Fruit fly (Drosophila melanogaster) whole organism, embryonic: Measurements from ENCODE around the gene CG13311.
A peak's percentile ranks its signal among the peaks of the same experiment; 100 is the strongest.

Experiments used
- B-H1 ChIP-seq: fragments of 200-800 bp; sonication (Bioruptor generic); IDR thresholded peaks from 3 replicates; pipeline ENCODE4 v1.3.6; 2022; ENCODE audit warnings: missing biosample characterization, missing genetic modification characterization
- CG11560 ChIP-seq: fragments of 200-800 bp; sonication (Bioruptor generic); IDR thresholded peaks from 3 replicates; pipeline ENCODE4 v1.3.6; 2022; ENCODE audit warnings: missing biosample characterization, missing genetic modification characterization
- CG12236 ChIP-seq: fragments of 200-800 bp; sonication (Bioruptor generic); optimal IDR thresholded peaks from 2 replicates; lab custom pipeline; 2016; ENCODE audit warnings: missing biosample characterization, missing genetic modification characterization
- CG13296 ChIP-seq: fragments of 200-800 bp; sonication (Bioruptor generic); optimal IDR thresholded peaks from 3 replicates; lab custom pipeline; 2018; ENCODE audit warnings: missing biosample characterization, mild to moderate bottlenecking, missing genetic modification characterization
- CG14014 ChIP-seq: fragments of 200-800 bp; sonication (Bioruptor generic); IDR thresholded peaks from 2 replicates; pipeline ENCODE4 v1.3.6; 2022; ENCODE audit warnings: missing biosample characterization, missing genetic modification characterization
- CG14441 ChIP-seq: fragments of 200-800 bp; sonication (Bioruptor generic); IDR thresholded peaks from 2 replicates; pipeline ENCODE4 v1.3.6; 2022; ENCODE audit warnings: missing biosample characterization, missing genetic modification characterization
- CG2120 ChIP-seq: fragments of 200-800 bp; sonication (Bioruptor generic); optimal IDR thresholded peaks from 3 replicates; lab custom pipeline; 2016; ENCODE audit warnings: missing biosample characterization, missing genetic modification characterization
- CG2199 ChIP-seq: fragments of 200-800 bp; sonication (Bioruptor generic); IDR thresholded peaks from 3 replicates; pipeline ENCODE4 v1.3.6; 2022; ENCODE audit warnings: missing biosample characterization, missing genetic modification characterization
- CG2678 ChIP-seq: fragments of 200-800 bp; sonication (Bioruptor generic); optimal IDR thresholded peaks from 3 replicates; lab custom pipeline; 2019; ENCODE audit warnings: missing biosample characterization, mild to moderate bottlenecking, missing genetic modification characterization, moderate library complexity
- CG30403 ChIP-seq: fragments of 200-800 bp; sonication (Bioruptor generic); optimal IDR thresholded peaks from 3 replicates; lab custom pipeline; 2016; ENCODE audit warnings: missing biosample characterization, missing genetic modification characterization
- CG32772 ChIP-seq: fragments of 200-800 bp; sonication (Bioruptor generic); IDR thresholded peaks from 2 replicates; pipeline ENCODE4 v1.3.6; 2022; ENCODE audit warnings: missing biosample characterization, missing genetic modification characterization
- CG34422 ChIP-seq: fragments of 200-800 bp; sonication (Bioruptor generic); IDR thresholded peaks from 3 replicates; pipeline ENCODE4 v1.3.6; 2022; ENCODE audit warnings: missing biosample characterization, missing genetic modification characterization
- CG4404 ChIP-seq: fragments of 200-800 bp; sonication (Bioruptor generic); IDR thresholded peaks from 2 replicates; pipeline ENCODE4 v1.3.6; 2022; ENCODE audit warnings: missing biosample characterization, missing genetic modification characterization
- CG4424 ChIP-seq: fragments of 200-800 bp; sonication (Bioruptor generic); optimal IDR thresholded peaks from 3 replicates; lab custom pipeline; 2016; ENCODE audit warnings: missing biosample characterization, missing genetic modification characterization
- CG7786 ChIP-seq: fragments of 200-800 bp; sonication (Bioruptor generic); optimal IDR thresholded peaks from 2 replicates; lab custom pipeline; 2016; ENCODE audit warnings: missing biosample characterization, missing genetic modification characterization
- CG7839 ChIP-seq: fragments of 200-800 bp; sonication (Bioruptor generic); optimal IDR thresholded peaks from 3 replicates; lab custom pipeline; 2018; ENCODE audit warnings: missing biosample characterization, mild to moderate bottlenecking, missing genetic modification characterization, moderate library complexity
- CG8359 ChIP-seq: fragments of 200-800 bp; sonication (Bioruptor generic); optimal IDR thresholded peaks from 2 replicates; lab custom pipeline; 2017; ENCODE audit warnings: missing biosample characterization, mild to moderate bottlenecking, missing genetic modification characterization, borderline replicate concordance
- CG9932 ChIP-seq: fragments of 200-800 bp; sonication (Bioruptor generic); IDR thresholded peaks from 2 replicates; pipeline ENCODE4 v1.3.6; 2022; ENCODE audit warnings: missing biosample characterization, missing genetic modification characterization
- D19A ChIP-seq: fragments of 200-800 bp; optimal IDR thresholded peaks from 3 replicates; lab custom pipeline; 2019; ENCODE audit warnings: missing biosample characterization, mild to moderate bottlenecking, missing genetic modification characterization, moderate library complexity
- Dbx ChIP-seq: fragments of 200-800 bp; sonication (Bioruptor generic); IDR thresholded peaks from 3 replicates; pipeline ENCODE4 v1.3.6; 2022; ENCODE audit warnings: missing biosample characterization, missing genetic modification characterization
- Ets65A ChIP-seq: fragments of 200-800 bp; sonication (Bioruptor generic); peaks from one replicate; lab custom pipeline; 2016; ENCODE audit warnings: missing biosample characterization, missing genetic modification characterization
- Gug ChIP-seq: fragments of 200-800 bp; sonication (Bioruptor generic); IDR thresholded peaks from 4 replicates; pipeline ENCODE4 v1.3.6; 2022; ENCODE audit warnings: missing biosample characterization, missing genetic modification characterization
- H15 ChIP-seq: fragments of 200-800 bp; sonication (Bioruptor generic); IDR thresholded peaks from 3 replicates; pipeline ENCODE4 v1.3.6; 2022; ENCODE audit warnings: missing biosample characterization, missing genetic modification characterization
- Rfx ChIP-seq: fragments of 200-800 bp; sonication (Bioruptor generic); IDR thresholded peaks from 2 replicates; pipeline ENCODE4 v1.3.6; 2022; ENCODE audit warnings: missing biosample characterization, missing genetic modification characterization
- Rx ChIP-seq: fragments of 200-800 bp; sonication (Bioruptor generic); IDR thresholded peaks from 2 replicates; pipeline ENCODE4 v1.3.6; 2022; ENCODE audit warnings: missing biosample characterization, missing genetic modification characterization
- Stat92E ChIP-seq, 3 experiments: fragments of >200 bp in 2 of 3; fragments of 200-800 bp in 1 of 3; sonication (Bioruptor generic) in 1 of 3; optimal IDR thresholded peaks; 2 replicates each; lab custom pipeline; 2017 to 2019; ENCODE audit warnings: missing biosample characterization in 3 of 3, missing genetic modification characterization in 3 of 3, mild to moderate bottlenecking in 1 of 3, moderate library complexity in 1 of 3
- Xrp1 ChIP-seq: fragments of 200-800 bp; sonication (Bioruptor generic); IDR thresholded peaks from 2 replicates; pipeline ENCODE4 v1.3.6; 2022; ENCODE audit warnings: missing biosample characterization, missing genetic modification characterization
- al ChIP-seq: fragments of 200-800 bp; sonication (Bioruptor generic); IDR thresholded peaks from 2 replicates; pipeline ENCODE4 v1.3.6; 2022; ENCODE audit warnings: missing biosample characterization, missing genetic modification characterization
- aop ChIP-seq: fragments of 200-800 bp; sonication (Bioruptor generic); IDR thresholded peaks from 2 replicates; pipeline ENCODE4 v1.3.6; 2022; ENCODE audit warnings: missing biosample characterization, missing genetic modification characterization
- cwo ChIP-seq: fragments of 200-800 bp; sonication (Bioruptor generic); optimal IDR thresholded peaks from 3 replicates; lab custom pipeline; 2017; ENCODE audit warnings: missing biosample characterization, missing genetic modification characterization, mild to moderate bottlenecking, moderate library complexity, missing genetic modification reagents
- dati ChIP-seq: fragments of 200-800 bp; sonication (Bioruptor generic); IDR thresholded peaks from 2 replicates; pipeline ENCODE4 v1.3.6; 2022; ENCODE audit warnings: missing biosample characterization, missing genetic modification characterization
- dmrt99B ChIP-seq: fragments of 200-800 bp; sonication (Bioruptor generic); optimal IDR thresholded peaks from 2 replicates; lab custom pipeline; 2018; ENCODE audit warnings: missing biosample characterization, mild to moderate bottlenecking, missing genetic modification characterization, moderate library complexity
- fd96Cb ChIP-seq: fragments of 200-800 bp; sonication (Bioruptor generic); optimal IDR thresholded peaks from 2 replicates; lab custom pipeline; 2018; ENCODE audit warnings: missing biosample characterization, mild to moderate bottlenecking, missing genetic modification characterization, moderate library complexity
- grau ChIP-seq: fragments of 200-800 bp; optimal IDR thresholded peaks from 3 replicates; lab custom pipeline; 2019; ENCODE audit warnings: missing biosample characterization, mild to moderate bottlenecking, missing genetic modification characterization, moderate library complexity
- gsb ChIP-seq: fragments of 200-800 bp; sonication (Bioruptor generic); IDR thresholded peaks from 2 replicates; pipeline ENCODE4 v1.3.6; 2022; ENCODE audit warnings: missing biosample characterization, missing genetic modification characterization
- ken ChIP-seq: fragments of 200-800 bp; sonication (Bioruptor generic); IDR thresholded peaks from 3 replicates; pipeline ENCODE4 v1.3.6; 2022; ENCODE audit warnings: missing biosample characterization, missing genetic modification characterization
- lmd ChIP-seq: fragments of 200-800 bp; sonication (Bioruptor generic); IDR thresholded peaks from 2 replicates; pipeline ENCODE4 v1.3.6; 2022; ENCODE audit warnings: missing biosample characterization, missing genetic modification characterization
- nom ChIP-seq: fragments of 200-800 bp; sonication (Bioruptor generic); optimal IDR thresholded peaks from 2 replicates; lab custom pipeline; 2017; ENCODE audit warnings: missing biosample characterization, missing genetic modification characterization, mild to moderate bottlenecking, moderate library complexity, missing genetic modification reagents
- pan ChIP-seq, 4 experiments: fragments of >200 bp in 3 of 4; fragments of 200-800 bp in 1 of 4; sonication (Bioruptor generic) in 1 of 4; optimal IDR thresholded peaks in 3 of 4; IDR thresholded peaks in 1 of 4; 2 replicates each; pipeline versions ENCODE4 v1.3.6 to Lab custom; 2017 to 2022; ENCODE audit warnings: missing biosample characterization in 2 of 4, missing genetic modification characterization in 2 of 4, mixed read lengths in 1 of 4
- pnt ChIP-seq: fragments of 200-800 bp; sonication (Bioruptor generic); optimal IDR thresholded peaks from 3 replicates; lab custom pipeline; 2016; ENCODE audit warnings: missing biosample characterization, missing genetic modification characterization
- row ChIP-seq: fragments of 200-800 bp; sonication (Bioruptor generic); IDR thresholded peaks from 3 replicates; pipeline ENCODE4 v1.3.6; 2022; ENCODE audit warnings: missing biosample characterization, missing genetic modification characterization
- sens ChIP-seq: fragments of 200-800 bp; sonication (Bioruptor generic); peaks from one replicate; lab custom pipeline; 2016; ENCODE audit warnings: missing biosample characterization, missing genetic modification characterization
- seq ChIP-seq: fragments of 200-800 bp; sonication (Bioruptor generic); IDR thresholded peaks from 2 replicates; pipeline ENCODE4 v1.3.6; 2022; ENCODE audit warnings: missing biosample characterization, missing genetic modification characterization
- sisA ChIP-seq: fragments of 200-800 bp; sonication (Bioruptor generic); IDR thresholded peaks from 2 replicates; pipeline ENCODE4 v1.3.6; 2022; ENCODE audit warnings: missing biosample characterization, missing genetic modification characterization
- ssp ChIP-seq: fragments of 200-800 bp; sonication (Bioruptor generic); IDR thresholded peaks from 2 replicates; pipeline ENCODE4 v1.3.6; 2022; ENCODE audit warnings: missing biosample characterization, missing genetic modification characterization
- stc ChIP-seq: fragments of 200-800 bp; sonication (Bioruptor generic); IDR thresholded peaks from 2 replicates; pipeline ENCODE4 v1.3.6; 2022; ENCODE audit warnings: missing biosample characterization, missing genetic modification characterization
- tgo ChIP-seq: fragments of 200-800 bp; sonication (Bioruptor generic); IDR thresholded peaks from 3 replicates; pipeline ENCODE4 v1.3.6; 2022; ENCODE audit warnings: missing biosample characterization, missing genetic modification characterization
- vvl ChIP-seq: fragments of 200-800 bp; sonication (Bioruptor generic); IDR thresholded peaks from 2 replicates; pipeline ENCODE4 v1.3.6; 2022; ENCODE audit warnings: missing biosample characterization, missing genetic modification characterization
- wdn ChIP-seq: fragments of 200-800 bp; sonication (Bioruptor generic); IDR thresholded peaks from 2 replicates; pipeline ENCODE4 v1.3.6; 2022; ENCODE audit warnings: missing biosample characterization, missing genetic modification characterization
- wor ChIP-seq: fragments of 200-800 bp; sonication (Bioruptor generic); IDR thresholded peaks from 2 replicates; pipeline ENCODE4 v1.3.6; 2022; ENCODE audit warnings: missing biosample characterization, missing genetic modification characterization

CG13311 gene

DNA sequence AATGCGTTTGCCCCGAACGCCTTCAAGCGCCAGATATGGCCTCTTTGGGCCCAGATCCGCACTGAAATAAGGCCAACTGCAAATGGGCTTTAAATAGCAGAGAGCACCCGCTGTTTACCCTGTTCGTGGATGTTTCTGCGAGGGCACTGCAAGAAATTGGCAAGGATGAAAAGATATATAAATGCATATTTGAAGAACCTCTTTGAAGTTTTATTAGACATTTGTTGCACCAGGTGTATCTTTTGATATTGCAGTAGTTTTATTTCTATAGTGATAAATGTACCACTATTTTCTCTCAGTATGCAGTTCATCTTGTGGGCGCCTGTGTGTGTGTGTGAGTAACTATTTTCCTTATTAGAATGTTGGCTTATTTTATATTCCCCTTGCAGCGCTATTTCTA lies 11.5 kb upstream of the CG13311 start (continued):
- TF ChIP-seq H15 (GFP tag; lab: Robert Waterston, UW) (peak; percentile 37; the same call in 1 of the 3 replicates), grau (tag; lab: Kevin White, UChicago) (peak; percentile 23), sisA (GFP tag; lab: Robert Waterston, UW) (peak; percentile 81), nom (GFP tag; lab: Kevin White, UChicago) (no peak), lmd (peak; percentile 67), CG13296 (GFP tag; lab: Kevin White, UChicago) (no peak), CG8359 (GFP tag; lab: Kevin White, UChicago) (no peak), Ets65A (GFP tag; lab: Kevin White, UChicago) (peak; percentile 94), CG2120 (GFP tag; lab: Kevin White, UChicago) (peak; percentile 4), CG7839 (tag; lab: Kevin White, UChicago) (peak; percentile 27), Stat92E (GFP tag; optimal IDR thresholded peaks at IDR 0.05; lab: Kevin White, UChicago) (no peak), Gug (GFP tag; lab: Robert Waterston, UW) (0 out of 4 replicates have a peak, but pooled peaks have one; percentile 8), vvl (GFP tag; lab: Robert Waterston, UW) (peak; percentile 62; the same call in 1 of the 2 replicates), dati (0 out of 2 replicates have a peak, but pooled peaks have one; percentile 33), pnt (no peak), sens (GFP tag; lab: Kevin White, UChicago) (peak; percentile 76), wdn (0 out of 2 replicates have a peak, but pooled peaks have one; percentile 6), seq (GFP tag; lab: Robert Waterston, UW) (peak; percentile 61), CG2199 (GFP tag; lab: Robert Waterston, UW) (0 out of 3 replicates have a peak, but pooled peaks have one; percentile 51), al (GFP tag; lab: Robert Waterston, UW) (0 out of 2 replicates have a peak, but pooled peaks have one; percentile 19), dmrt99B (tag; lab: Kevin White, UChicago) (peak; percentile 50), CG14441 (GFP tag; lab: Robert Waterston, UW) (peak; percentile 65), CG30403 (GFP tag; lab: Kevin White, UChicago) (peak; percentile 25), Rfx (peak; percentile 61), CG7786 (peak; percentile 14), stc (GFP tag; lab: Robert Waterston, UW) (peak; percentile 48; the same call in 1 of the 2 replicates), CG12236 (GFP tag; lab: Kevin White, UChicago) (no peak), CG9932 (peak; percentile 49; the same call in 1 of the 2 replicates), D19A (peak; percentile 19), Dbx (GFP tag; lab: Robert Waterston, UW) (peak; percentile 47; the same call in 1 of the 3 replicates), Rx (peak; percentile 56), ken (peak; percentile 53; the same call in 1 of the 3 replicates), CG11560 (0 out of 3 replicates have a peak, but pooled peaks have one; percentile 35), CG4424 (GFP tag; lab: Kevin White, UChicago) (peak; percentile 32), CG4404 (GFP tag; lab: Robert Waterston, UW) (peak; percentile 35; the same call in 1 of the 2 replicates), gsb (peak; percentile 48; the same call in 1 of the 2 replicates), pan (optimal IDR thresholded peaks at IDR 0.05; lab: Kevin White, UChicago) (no peak), pan (GFP tag; optimal IDR thresholded peaks at IDR 0.05 in 1 of 2, IDR thresholded peaks at IDR 0.05 in 1 of 2) (peak in 1 of 2 experiments; percentile 69), cwo (GFP tag; lab: Kevin White, UChicago) (no peak), CG14014 (GFP tag; lab: Robert Waterston, UW) (0 out of 2 replicates have a peak, but pooled peaks have one; percentile 24), ssp (GFP tag; lab: Robert Waterston, UW) (peak; percentile 54; the same call in 1 of the 2 replicates), B-H1 (GFP tag; lab: Robert Waterston, UW) (peak; percentile 70; the same call in 2 of the 3 replicates), CG2678 (tag; lab: Kevin White, UChicago) (peak; percentile 59), CG32772 (GFP tag; lab: Robert Waterston, UW) (peak; percentile 75), fd96Cb (tag; lab: Kevin White, UChicago) (peak; percentile 10), CG34422 (peak; percentile 53; the same call in 2 of the 3 replicates), Xrp1 (GFP tag; lab: Robert Waterston, UW) (peak; percentile 76), wor (GFP tag; lab: Robert Waterston, UW) (peak; percentile 53; the same call in 1 of the 2 replicates), aop (GFP tag; lab: Robert Waterston, UW) (0 out of 2 replicates have a peak, but pooled peaks have one; percentile 36), tgo (peak; percentile 71), row (peak; percentile 76)
